Fruit fly (Drosophila melanogaster) whole organism, embryonic: Measurements from ENCODE around the gene CG9166.

Source experiments
- Abd-B ChIP-seq: fragments of 200-800 bp; sonication (Bioruptor generic); optimal IDR thresholded peaks from 2 replicates; lab custom pipeline; 2018; ENCODE audit warnings: missing biosample characterization, mild to moderate bottlenecking, missing genetic modification characterization, moderate library complexity
- BEAF-32 ChIP-seq: fragments of 200-800 bp; sonication (Bioruptor generic); optimal IDR thresholded peaks from 3 replicates; lab custom pipeline; 2017; ENCODE audit warnings: missing biosample characterization, missing genetic modification characterization, mild to moderate bottlenecking, moderate library complexity, missing genetic modification reagents
- CG1024 ChIP-seq: fragments of 200-800 bp; sonication (Bioruptor generic); IDR thresholded peaks from 2 replicates; pipeline ENCODE4 v1.3.6; 2022; ENCODE audit warnings: missing biosample characterization, missing genetic modification characterization
- CG10321 ChIP-seq: fragments of 200-800 bp; sonication (Bioruptor generic); IDR thresholded peaks from 2 replicates; pipeline ENCODE4 v1.3.6; 2022; ENCODE audit warnings: missing biosample characterization, missing genetic modification characterization
- CG11093 ChIP-seq: fragments of 200-800 bp; sonication (Bioruptor generic); IDR thresholded peaks from 3 replicates; pipeline ENCODE4 v1.3.6; 2022; ENCODE audit warnings: missing biosample characterization, missing genetic modification characterization
- CG11723 ChIP-seq: fragments of 200-800 bp; sonication (Bioruptor generic); optimal IDR thresholded peaks from 2 replicates; lab custom pipeline; 2017; ENCODE audit warnings: missing biosample characterization, mild to moderate bottlenecking, missing genetic modification characterization
- CG12769 ChIP-seq: fragments of 200-800 bp; sonication (Bioruptor generic); optimal IDR thresholded peaks from 2 replicates; lab custom pipeline; 2019; ENCODE audit warnings: missing biosample characterization, mild to moderate bottlenecking, missing genetic modification characterization, moderate library complexity
- CG13424 ChIP-seq: fragments of 200-800 bp; sonication (Bioruptor generic); optimal IDR thresholded peaks from 2 replicates; lab custom pipeline; 2019; ENCODE audit warnings: missing biosample characterization, mild to moderate bottlenecking, missing genetic modification characterization, moderate library complexity
- CG16813 ChIP-seq: fragments of 200-800 bp; sonication (Bioruptor generic); IDR thresholded peaks from 3 replicates; pipeline ENCODE4 v1.3.6; 2022; ENCODE audit warnings: missing biosample characterization, missing genetic modification characterization; ENCODE audit not compliant: partially characterized antibody
- CG1792 ChIP-seq: fragments of 200-800 bp; sonication (Bioruptor generic); optimal IDR thresholded peaks from 2 replicates; lab custom pipeline; 2016; ENCODE audit warnings: missing biosample characterization, missing genetic modification characterization
- CG2678 ChIP-seq: fragments of 200-800 bp; sonication (Bioruptor generic); optimal IDR thresholded peaks from 3 replicates; lab custom pipeline; 2019; ENCODE audit warnings: missing biosample characterization, mild to moderate bottlenecking, missing genetic modification characterization, moderate library complexity
- CG30403 ChIP-seq: fragments of 200-800 bp; sonication (Bioruptor generic); optimal IDR thresholded peaks from 3 replicates; lab custom pipeline; 2016; ENCODE audit warnings: missing biosample characterization, missing genetic modification characterization
- CG32532 ChIP-seq: fragments of 200-800 bp; sonication (Bioruptor generic); IDR thresholded peaks from 2 replicates; pipeline ENCODE4 v1.3.6; 2022; ENCODE audit warnings: missing biosample characterization, missing genetic modification characterization
- CG6765 ChIP-seq: fragments of 200-800 bp; sonication (Bioruptor generic); optimal IDR thresholded peaks from 3 replicates; lab custom pipeline; 2017; ENCODE audit warnings: missing biosample characterization, mild to moderate bottlenecking, missing genetic modification characterization
- CG7357 ChIP-seq: fragments of 200-800 bp; sonication (Bioruptor generic); IDR thresholded peaks from 3 replicates; pipeline ENCODE4 v1.3.6; 2022; ENCODE audit warnings: missing biosample characterization, missing genetic modification characterization
- CG7372 ChIP-seq: fragments of 200-800 bp; sonication (Bioruptor generic); IDR thresholded peaks from 2 replicates; pipeline ENCODE4 v1.3.6; 2022; ENCODE audit warnings: missing biosample characterization, missing genetic modification characterization
- D19A ChIP-seq: fragments of 200-800 bp; optimal IDR thresholded peaks from 3 replicates; lab custom pipeline; 2019; ENCODE audit warnings: missing biosample characterization, mild to moderate bottlenecking, missing genetic modification characterization, moderate library complexity
- Deaf1 ChIP-seq: fragments of 200-800 bp; optimal IDR thresholded peaks from 3 replicates; lab custom pipeline; 2019; ENCODE audit warnings: missing biosample characterization, mild to moderate bottlenecking, missing genetic modification characterization, moderate library complexity
- Dref ChIP-seq: fragments of 200-800 bp; sonication (Bioruptor generic); IDR thresholded peaks from 2 replicates; pipeline ENCODE4 v1.3.6; 2022; ENCODE audit warnings: missing biosample characterization, missing genetic modification characterization
- Drgx ChIP-seq: fragments of 200-800 bp; sonication (Bioruptor generic); IDR thresholded peaks from 2 replicates; pipeline ENCODE4 v1.3.6; 2022; ENCODE audit warnings: missing biosample characterization, missing genetic modification characterization
- E2f1 ChIP-seq: fragments of 200-800 bp; sonication (Bioruptor generic); IDR thresholded peaks from 2 replicates; pipeline ENCODE4 v1.3.6; 2022; ENCODE audit warnings: missing biosample characterization, missing genetic modification characterization
- HmgD ChIP-seq: fragments of 200-800 bp; sonication (Bioruptor generic); optimal IDR thresholded peaks from 3 replicates; lab custom pipeline; 2016; ENCODE audit warnings: missing biosample characterization, missing genetic modification characterization
- HmgZ ChIP-seq: fragments of 200-800 bp; sonication (Bioruptor generic); optimal IDR thresholded peaks from 2 replicates; lab custom pipeline; 2018; ENCODE audit warnings: missing biosample characterization, mild to moderate bottlenecking, missing genetic modification characterization
- MBD-R2 ChIP-seq: fragments of 200-800 bp; sonication (Bioruptor generic); IDR thresholded peaks from 2 replicates; pipeline ENCODE4 v1.3.6; 2022; ENCODE audit warnings: missing biosample characterization, missing genetic modification characterization
- MESR4 ChIP-seq: fragments of 200-800 bp; sonication (Bioruptor generic); optimal IDR thresholded peaks from 2 replicates; lab custom pipeline; 2018; ENCODE audit warnings: missing biosample characterization, mild to moderate bottlenecking, missing genetic modification characterization, moderate library complexity
- Oli ChIP-seq: fragments of 200-800 bp; sonication (Bioruptor generic); optimal IDR thresholded peaks from 2 replicates; lab custom pipeline; 2018; ENCODE audit warnings: missing biosample characterization, mild to moderate bottlenecking, missing genetic modification characterization, moderate library complexity
- Opbp ChIP-seq: fragments of 200-800 bp; sonication (Bioruptor generic); IDR thresholded peaks from 3 replicates; pipeline ENCODE4 v1.3.6; 2022; ENCODE audit warnings: missing biosample characterization, missing genetic modification characterization; ENCODE audit not compliant: partially characterized antibody
- Ptx1 ChIP-seq: fragments of 200-800 bp; sonication (Bioruptor generic); IDR thresholded peaks from 2 replicates; pipeline ENCODE4 v1.3.6; 2022; ENCODE audit warnings: missing biosample characterization, missing genetic modification characterization
- ap ChIP-seq: fragments of 200-800 bp; sonication (Bioruptor generic); IDR thresholded peaks from 2 replicates; pipeline ENCODE4 v1.3.6; 2022; ENCODE audit warnings: missing biosample characterization, missing genetic modification characterization
- ara ChIP-seq: fragments of 200-800 bp; sonication (Bioruptor generic); IDR thresholded peaks from 2 replicates; pipeline ENCODE4 v1.3.6; 2022; ENCODE audit warnings: missing biosample characterization, missing genetic modification characterization
- ato ChIP-seq: fragments of 200-800 bp; sonication (Bioruptor generic); IDR thresholded peaks from 2 replicates; pipeline ENCODE4 v1.3.6; 2022; ENCODE audit warnings: missing biosample characterization, missing genetic modification characterization; ENCODE audit not compliant: partially characterized antibody
- az2 ChIP-seq: fragments of 200-800 bp; sonication (Bioruptor generic); optimal IDR thresholded peaks from 3 replicates; lab custom pipeline; 2016; ENCODE audit warnings: missing biosample characterization, missing genetic modification characterization
- bigmax ChIP-seq: fragments of 200-800 bp; sonication (Bioruptor generic); optimal IDR thresholded peaks from 2 replicates; lab custom pipeline; 2018; ENCODE audit warnings: missing biosample characterization, mild to moderate bottlenecking, missing genetic modification characterization
- chif ChIP-seq, 2 experiments: fragments of 200-800 bp; sonication (Bioruptor generic); optimal IDR thresholded peaks; 3 replicates each; lab custom pipeline; 2016; ENCODE audit warnings: missing biosample characterization in 2 of 2, missing genetic modification characterization in 2 of 2
- corto ChIP-seq: fragments of 200-800 bp; sonication (Bioruptor generic); optimal IDR thresholded peaks from 2 replicates; lab custom pipeline; 2016; ENCODE audit warnings: missing biosample characterization, mild to moderate bottlenecking, missing genetic modification characterization, moderate library complexity
- croc ChIP-seq: fragments of 200-800 bp; sonication (Bioruptor generic); conservative IDR thresholded peaks from 3 replicates; pipeline ENCODE4 v1.3.6; 2022; ENCODE audit warnings: missing biosample characterization, missing genetic modification characterization
- cwo ChIP-seq: fragments of 200-800 bp; sonication (Bioruptor generic); optimal IDR thresholded peaks from 3 replicates; lab custom pipeline; 2017; ENCODE audit warnings: missing biosample characterization, missing genetic modification characterization, mild to moderate bottlenecking, moderate library complexity, missing genetic modification reagents
- dmrt11E ChIP-seq: fragments of 200-800 bp; sonication (Bioruptor generic); optimal IDR thresholded peaks from 3 replicates; lab custom pipeline; 2018; ENCODE audit warnings: missing biosample characterization, mild to moderate bottlenecking, missing genetic modification characterization, moderate library complexity
- esg ChIP-seq: fragments of 200-800 bp; sonication (Bioruptor generic); conservative IDR thresholded peaks from 2 replicates; pipeline ENCODE4 v1.3.6; 2022; ENCODE audit warnings: missing biosample characterization, missing genetic modification characterization
- ftz-f1 ChIP-seq: fragments of 200-800 bp; sonication (Bioruptor generic); optimal IDR thresholded peaks from 2 replicates; lab custom pipeline; 2016; ENCODE audit warnings: missing biosample characterization, missing genetic modification characterization
- grau ChIP-seq: fragments of 200-800 bp; optimal IDR thresholded peaks from 3 replicates; lab custom pipeline; 2019; ENCODE audit warnings: missing biosample characterization, mild to moderate bottlenecking, missing genetic modification characterization, moderate library complexity
- lilli ChIP-seq: fragments of 200-800 bp; sonication (Bioruptor generic); optimal IDR thresholded peaks from 3 replicates; lab custom pipeline; 2016; ENCODE audit warnings: missing biosample characterization, missing genetic modification characterization
- pfk ChIP-seq: fragments of 200-800 bp; sonication (Bioruptor generic); optimal IDR thresholded peaks from 2 replicates; lab custom pipeline; 2018; ENCODE audit warnings: missing biosample characterization, mild to moderate bottlenecking, missing genetic modification characterization, moderate library complexity
- sd ChIP-seq: fragments of 200-800 bp; sonication (Bioruptor generic); optimal IDR thresholded peaks from 3 replicates; lab custom pipeline; 2018; ENCODE audit warnings: missing biosample characterization, mild to moderate bottlenecking, missing genetic modification characterization, moderate library complexity
- tin ChIP-seq: fragments of 200-800 bp; sonication (Bioruptor generic); optimal IDR thresholded peaks from 3 replicates; lab custom pipeline; 2016; ENCODE audit warnings: missing biosample characterization, missing genetic modification characterization
- tna ChIP-seq: fragments of 200-800 bp; sonication (Bioruptor generic); IDR thresholded peaks from 2 replicates; pipeline ENCODE4 v1.3.6; 2022; ENCODE audit warnings: missing biosample characterization, missing genetic modification characterization; ENCODE audit not compliant: partially characterized antibody
- trem ChIP-seq: fragments of 200-800 bp; optimal IDR thresholded peaks from 3 replicates; lab custom pipeline; 2019; ENCODE audit warnings: missing biosample characterization, mild to moderate bottlenecking, missing genetic modification characterization, moderate library complexity
- ttk ChIP-seq: fragments of 200-800 bp; sonication (Bioruptor generic); IDR thresholded peaks from 2 replicates; pipeline ENCODE4 v2.1.2; 2022; ENCODE audit warnings: missing biosample characterization, missing genetic modification characterization
- wor ChIP-seq: fragments of 200-800 bp; sonication (Bioruptor generic); IDR thresholded peaks from 2 replicates; pipeline ENCODE4 v1.3.6; 2022; ENCODE audit warnings: missing biosample characterization, missing genetic modification characterization

CG9166 gene

DNA sequence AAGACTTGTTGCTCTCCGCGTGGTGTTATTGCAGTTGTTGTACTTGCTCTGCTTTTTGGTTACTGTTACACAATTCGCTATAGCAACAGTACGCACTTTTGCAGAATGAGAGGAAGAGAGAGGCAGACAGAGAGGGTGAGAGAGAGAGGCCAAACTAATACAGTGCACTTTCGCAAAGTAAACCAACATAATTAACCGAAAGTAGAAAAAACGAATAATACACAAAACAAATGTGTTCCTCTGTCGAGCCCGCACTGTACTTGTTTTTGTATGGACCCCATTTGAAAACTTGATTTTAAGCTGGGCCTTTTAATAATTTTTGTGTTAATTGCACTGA is 15.5 kb upstream of the CG9166 start (continued):
- TF ChIP-seq bigmax (GFP tag; lab: Kevin White, UChicago): no peak
- no peak for TF ChIP-seq CG16813 (GFP tag; lab: Robert Waterston, UW)
- no peak for TF ChIP-seq chif (GFP tag; optimal IDR thresholded peaks at IDR 0.05; lab: Kevin White, UChicago)
- TF ChIP-seq Oli (tag; lab: Kevin White, UChicago): peak; percentile 26
- TF ChIP-seq az2: peak; percentile 29
- TF ChIP-seq BEAF-32 (GFP tag; lab: Kevin White, UChicago): no peak
- no peak for TF ChIP-seq tna (GFP tag; lab: Robert Waterston, UW)
- TF ChIP-seq HmgD (GFP tag; lab: Kevin White, UChicago): no peak
- TF ChIP-seq HmgZ (tag; lab: Kevin White, UChicago): no peak
- TF ChIP-seq CG1792 (GFP tag; lab: Kevin White, UChicago): no peak
- TF ChIP-seq trem: no peak
- TF ChIP-seq CG7357 (GFP tag; lab: Robert Waterston, UW): no peak
- peak; percentile 60 for TF ChIP-seq ttk (GFP tag; lab: Robert Waterston, UW)
- no peak for TF ChIP-seq D19A (tag; lab: Kevin White, UChicago)
- TF ChIP-seq Deaf1: no peak
- no peak for TF ChIP-seq MESR4 (GFP tag; lab: Kevin White, UChicago)
- peak; percentile 34; the same call in 1 of the 2 replicates for TF ChIP-seq E2f1 (GFP tag; lab: Robert Waterston, UW)
- TF ChIP-seq CG6765 (GFP tag; lab: Kevin White, UChicago): no peak
- TF ChIP-seq Abd-B (GFP tag; lab: Kevin White, UChicago): no peak
- peak; percentile 25 for TF ChIP-seq cwo (GFP tag; lab: Kevin White, UChicago)
- TF ChIP-seq Dref: no peak
- no peak for TF ChIP-seq CG1024 (GFP tag; lab: Robert Waterston, UW)
- no peak for TF ChIP-seq wor
- no peak for TF ChIP-seq CG11723 (GFP tag; lab: Kevin White, UChicago)
- peak; percentile 39 for TF ChIP-seq CG2678
- TF ChIP-seq esg (GFP tag; lab: Robert Waterston, UW): peak; percentile 32; the same call in 1 of the 2 replicates

DNA sequence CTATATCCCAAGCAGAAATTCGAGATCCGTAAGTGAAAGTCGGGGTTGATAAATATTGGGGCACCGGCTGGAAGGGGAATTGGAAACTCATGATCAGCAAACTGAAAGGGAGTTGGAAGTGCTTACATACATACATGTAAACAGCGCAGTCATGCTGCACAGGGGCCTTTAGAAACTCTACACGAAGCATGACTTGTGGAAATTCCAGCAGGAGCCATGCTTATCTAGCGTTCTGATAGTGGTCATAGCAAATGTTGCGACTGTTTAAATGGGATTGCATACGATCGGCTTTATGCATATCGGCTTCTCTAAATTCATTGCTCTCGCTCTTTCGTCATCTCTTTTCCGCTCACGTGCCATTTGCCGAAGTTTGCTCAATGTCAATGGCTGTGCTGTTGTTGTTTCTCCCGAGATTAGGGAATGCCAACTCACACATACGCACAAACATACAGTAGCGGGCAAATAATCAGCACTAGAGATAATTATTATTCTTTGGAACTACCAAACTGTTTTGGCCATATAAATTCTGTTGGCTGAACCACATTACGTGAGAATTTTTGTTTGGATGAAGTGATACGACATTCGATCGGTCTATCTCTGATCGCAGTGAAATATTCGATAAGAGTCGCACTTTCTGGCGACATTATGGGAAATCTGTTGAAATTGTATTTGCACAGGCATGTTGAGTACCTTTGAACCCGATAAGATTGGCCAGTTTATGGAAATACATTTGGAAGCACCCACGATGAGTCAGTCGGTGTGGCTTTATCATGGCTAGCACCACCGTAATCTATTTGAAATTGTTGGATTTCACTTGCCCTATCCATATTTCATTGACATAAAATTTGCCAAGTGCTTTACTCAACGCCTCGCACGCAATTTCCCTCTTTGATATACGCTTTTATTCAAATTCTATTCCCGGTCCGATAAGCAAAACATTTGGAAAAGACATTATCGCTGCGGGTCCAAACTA is 14.6 kb upstream of the CG9166 start:
- TF ChIP-seq grau (peak; percentile 15), CG12769 (tag; lab: Kevin White, UChicago) (peak; percentile 52), CG10321 (GFP tag; lab: Robert Waterston, UW) (peak; percentile 24; the same call in 1 of the 2 replicates), sd (peak; percentile 89), CG7372 (no peak), CG13424 (no peak), Opbp (no peak), ap (GFP tag; lab: Robert Waterston, UW) (no peak), Oli (tag; lab: Kevin White, UChicago) (no peak), corto (GFP tag; lab: Kevin White, UChicago) (peak; percentile 32), CG11093 (GFP tag; lab: Robert Waterston, UW) (no peak), Ptx1 (no peak), ara (GFP tag; lab: Robert Waterston, UW) (no peak), MBD-R2 (GFP tag; lab: Robert Waterston, UW) (peak; percentile 36; the same call in 1 of the 2 replicates), ato (GFP tag; lab: Robert Waterston, UW) (no peak), pfk (GFP tag; lab: Kevin White, UChicago) (no peak), tin (GFP tag; lab: Kevin White, UChicago) (no peak), chif (GFP tag; optimal IDR thresholded peaks at IDR 0.05; lab: Kevin White, UChicago) (no peak), ftz-f1 (GFP tag; lab: Kevin White, UChicago) (no peak), Drgx (GFP tag; lab: Robert Waterston, UW) (peak; percentile 36; the same call in 1 of the 2 replicates), croc (GFP tag; lab: Robert Waterston, UW) (no peak), CG32532 (GFP tag; lab: Robert Waterston, UW) (peak; percentile 58), lilli (GFP tag; lab: Kevin White, UChicago) (peak; percentile 43), dmrt11E (tag; lab: Kevin White, UChicago) (no peak), CG30403 (GFP tag; lab: Kevin White, UChicago) (no peak)
